Fruit fly (Drosophila melanogaster) whole organism, larva: ENCODE measurements around the gene CG13876.

Experiments
- noc ChIP-seq: fragments of 200-800 bp; sonication (Bioruptor generic); optimal IDR thresholded peaks from 3 replicates; lab custom pipeline; 2019; ENCODE audit warnings: missing biosample characterization, mild to moderate bottlenecking, missing genetic modification characterization, moderate library complexity

The CG13876 gene

DNA sequence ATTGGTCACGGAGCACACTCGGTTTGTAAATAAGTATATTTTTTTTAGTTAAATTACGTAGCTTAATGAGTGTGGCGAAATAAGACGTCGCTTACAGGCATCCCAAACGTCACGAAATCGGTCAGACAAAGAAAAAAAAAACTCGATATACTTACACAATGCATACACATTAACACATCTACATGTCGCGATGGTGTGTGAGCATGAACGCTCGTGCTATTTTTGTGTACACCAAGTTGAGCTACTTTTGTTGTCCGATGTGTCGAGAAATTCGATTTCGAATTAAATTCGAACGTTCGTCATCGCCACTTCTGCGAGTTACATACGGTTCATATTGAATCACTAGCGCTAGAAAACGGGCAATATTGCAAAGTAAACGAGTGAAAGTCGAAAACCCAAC is 19.2 kb downstream of the CG13876 start:
- TF ChIP-seq noc (tag; lab: Kevin White, UChicago) = no peak

DNA sequence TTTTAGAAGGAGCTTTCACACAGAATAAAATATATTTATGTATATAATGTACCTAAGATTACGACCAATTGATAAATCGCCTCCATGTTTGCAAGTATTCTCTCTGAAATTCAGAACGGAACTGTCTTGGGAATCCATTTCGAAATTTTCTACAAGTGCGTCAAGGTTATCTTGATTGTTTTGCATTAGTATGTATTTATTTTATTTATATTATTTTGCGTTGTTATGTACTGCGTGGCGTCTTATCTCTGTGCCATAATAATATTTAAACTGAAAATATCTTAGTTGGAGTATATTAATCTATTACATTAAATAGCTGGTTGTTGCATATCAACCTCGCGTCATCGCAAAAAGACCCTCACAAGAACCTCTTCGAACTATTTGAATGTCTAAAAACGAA is 25.6 kb downstream of the CG13876 start, which contains the start of gene CG42846:
Gene CG42846 (minus strand): TSS at position 101 of the 400 bp plus-strand sequence.
- TF ChIP-seq noc (tag; lab: Kevin White, UChicago) = no peak

- TF ChIP-seq noc (tag; lab: Kevin White, UChicago) = no peak
Measured at dm6 chr3L:232267-232666, 26.3 kb downstream of the CG13876 start, which contains the start of gene CG34454. Gene CG34454 (minus strand): TSS chr3L:232350.

DNA sequence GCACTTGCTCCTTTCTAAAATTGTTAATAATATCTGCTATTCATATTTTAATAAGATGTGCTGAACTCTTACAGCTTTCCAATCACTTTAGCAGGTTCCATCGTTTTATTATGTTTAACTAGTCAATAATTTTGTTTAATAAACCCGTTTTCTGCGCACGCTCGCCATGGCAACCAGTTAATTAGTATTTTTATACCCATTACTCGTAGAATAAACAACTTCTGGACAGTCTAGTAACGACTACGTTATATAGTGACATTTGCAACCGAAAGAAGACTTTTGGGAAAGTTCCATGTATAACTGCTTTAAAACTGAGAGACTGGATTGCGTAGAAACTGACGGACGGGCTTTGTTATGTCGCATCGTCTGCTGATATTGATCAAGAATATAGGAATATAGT is 27.3 kb downstream of the CG13876 start, which contains the start of gene CG34453:
Gene CG34453 (minus strand): TSS at position 101 of the 400 bp plus-strand sequence.
- TF ChIP-seq noc (tag; lab: Kevin White, UChicago) = no peak

DNA sequence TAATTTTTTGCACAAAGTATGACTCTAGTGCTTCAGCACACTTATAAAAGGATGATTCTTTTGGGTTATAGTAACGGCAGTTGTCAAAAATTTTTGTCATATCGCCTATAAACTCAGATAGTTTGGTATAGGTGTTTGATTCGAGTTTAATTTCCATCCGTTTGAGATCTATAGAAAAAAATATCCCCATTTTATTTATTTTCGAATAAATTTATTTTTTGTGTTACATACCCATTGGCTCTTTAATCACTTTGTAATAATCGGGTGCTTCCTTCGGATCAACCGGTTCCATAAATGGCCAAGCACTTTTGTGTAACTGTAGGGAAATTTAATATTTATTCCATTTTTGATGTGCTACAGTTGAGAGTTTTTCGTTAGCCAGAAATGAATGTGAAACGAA is 28.4 kb downstream of the CG13876 start:
- TF ChIP-seq noc (tag; lab: Kevin White, UChicago) = no peak

dm6 chr3L:246644-247199 is 40.8 kb downstream of the CG13876 start:
- TF ChIP-seq noc (tag; lab: Kevin White, UChicago) = no peak

- TF ChIP-seq noc (tag; lab: Kevin White, UChicago) = no peak
Measured at dm6 chr3L:247482-248225, 41.7 kb downstream of the CG13876 start, which contains the start of gene mthl14. Gene mthl14 (plus strand): TSS chr3L:247491.

dm6 chr3L:248226-248758 is 42.4 kb downstream of the CG13876 start:
- TF ChIP-seq noc (tag; lab: Kevin White, UChicago) = no peak
